Worm (Caenorhabditis elegans) whole organism, L3 larva: ENCODE results near the gene C36A4.4.
A peak's percentile ranks its signal among the peaks of the same experiment; 100 is the strongest.

ENCODE experiments used
- R02D3.7 ChIP-seq: fragments of 150-350 bp; optimal IDR thresholded peaks from 2 replicates; lab custom pipeline; 2014; ENCODE audit warnings: missing biosample characterization, missing genetic modification characterization
- ama-1 ChIP-seq: fragments of 150-350 bp; optimal IDR thresholded peaks from 2 replicates; lab custom pipeline; 2018
- ceh-28 ChIP-seq: fragments of 150-350 bp; optimal IDR thresholded peaks from 2 replicates; lab custom pipeline; 2014; ENCODE audit warnings: missing biosample characterization, missing genetic modification reagents, missing genetic modification characterization
- ceh-9 ChIP-seq: sonication (generic microtip); optimal IDR thresholded peaks from 2 replicates; lab custom pipeline; 2018; ENCODE audit warnings: missing biosample characterization, missing genetic modification characterization
- egl-5 ChIP-seq: fragments of 150-350 bp; optimal IDR thresholded peaks from 2 replicates; lab custom pipeline; 2017; ENCODE audit warnings: missing biosample characterization, missing genetic modification reagents, missing genetic modification characterization, inconsistent platforms
- elt-1 ChIP-seq: fragments of 150-350 bp; optimal IDR thresholded peaks from 2 replicates; lab custom pipeline; 2014; ENCODE audit warnings: missing biosample characterization, missing genetic modification characterization
- elt-2 ChIP-seq: sonication (generic microtip); optimal IDR thresholded peaks from 2 replicates; lab custom pipeline; 2016; ENCODE audit warnings: missing genetic modification reagents, mild to moderate bottlenecking, missing genetic modification characterization, missing compliant biosample characterization
- fkh-2 ChIP-seq: fragments of 150-350 bp; optimal IDR thresholded peaks from 2 replicates; lab custom pipeline; 2014; ENCODE audit warnings: missing biosample characterization, missing genetic modification reagents, missing genetic modification characterization
- fos-1 ChIP-seq: fragments of 150-350 bp; optimal IDR thresholded peaks from 2 replicates; lab custom pipeline; 2014; ENCODE audit warnings: missing biosample characterization, missing genetic modification characterization
- jun-1 ChIP-seq: fragments of 150-350 bp; optimal IDR thresholded peaks from 2 replicates; lab custom pipeline; 2014; ENCODE audit warnings: missing biosample characterization, missing genetic modification reagents, missing genetic modification characterization
- lin-39 ChIP-seq: fragments of 150-350 bp; optimal IDR thresholded peaks from 2 replicates; lab custom pipeline; 2018; ENCODE audit warnings: missing biosample characterization, missing genetic modification reagents, missing genetic modification characterization
- mml-1 ChIP-seq: fragments of 150-350 bp; sonication (generic microtip); optimal IDR thresholded peaks from 3 replicates; lab custom pipeline; 2014; ENCODE audit warnings: missing biosample characterization, missing genetic modification characterization
- nfya-1 ChIP-seq: sonication (generic microtip); optimal IDR thresholded peaks from 2 replicates; lab custom pipeline; 2017; ENCODE audit warnings: missing genetic modification characterization, mild to moderate bottlenecking, missing compliant biosample characterization, antibody characterized with exemption, moderate library complexity; ENCODE audit not compliant: insufficient read depth
- nhr-23 ChIP-seq: fragments of 150-350 bp; optimal IDR thresholded peaks from 2 replicates; lab custom pipeline; 2014; ENCODE audit warnings: missing biosample characterization, missing genetic modification reagents, missing genetic modification characterization
- nhr-25 ChIP-seq: sonication (generic microtip); optimal IDR thresholded peaks from 2 replicates; lab custom pipeline; 2017; ENCODE audit warnings: missing biosample characterization, missing genetic modification characterization
- nhr-43 ChIP-seq: sonication (generic microtip); optimal IDR thresholded peaks from 2 replicates; lab custom pipeline; 2016; ENCODE audit warnings: mild to moderate bottlenecking, missing genetic modification characterization, missing compliant biosample characterization; ENCODE audit not compliant: poor library complexity, severe bottlenecking
- pha-4 ChIP-seq: fragments of 150-350 bp; optimal IDR thresholded peaks from 2 replicates; lab custom pipeline; 2014; ENCODE audit warnings: missing biosample characterization, missing genetic modification reagents, missing genetic modification characterization
- pqm-1 ChIP-seq: fragments of 150-350 bp; optimal IDR thresholded peaks from 2 replicates; lab custom pipeline; 2017; ENCODE audit warnings: missing biosample characterization, missing genetic modification characterization, inconsistent platforms
- sea-2 ChIP-seq: fragments of 150-350 bp; sonication (generic microtip); optimal IDR thresholded peaks from 4 replicates; lab custom pipeline; 2014; ENCODE audit warnings: missing biosample characterization, missing genetic modification reagents, missing genetic modification characterization
- unc-62 ChIP-seq: fragments of 150-350 bp; sonication (generic microtip); optimal IDR thresholded peaks from 4 replicates; lab custom pipeline; 2014; ENCODE audit warnings: missing biosample characterization, missing genetic modification reagents, missing genetic modification characterization

Gene C36A4.4

DNA sequence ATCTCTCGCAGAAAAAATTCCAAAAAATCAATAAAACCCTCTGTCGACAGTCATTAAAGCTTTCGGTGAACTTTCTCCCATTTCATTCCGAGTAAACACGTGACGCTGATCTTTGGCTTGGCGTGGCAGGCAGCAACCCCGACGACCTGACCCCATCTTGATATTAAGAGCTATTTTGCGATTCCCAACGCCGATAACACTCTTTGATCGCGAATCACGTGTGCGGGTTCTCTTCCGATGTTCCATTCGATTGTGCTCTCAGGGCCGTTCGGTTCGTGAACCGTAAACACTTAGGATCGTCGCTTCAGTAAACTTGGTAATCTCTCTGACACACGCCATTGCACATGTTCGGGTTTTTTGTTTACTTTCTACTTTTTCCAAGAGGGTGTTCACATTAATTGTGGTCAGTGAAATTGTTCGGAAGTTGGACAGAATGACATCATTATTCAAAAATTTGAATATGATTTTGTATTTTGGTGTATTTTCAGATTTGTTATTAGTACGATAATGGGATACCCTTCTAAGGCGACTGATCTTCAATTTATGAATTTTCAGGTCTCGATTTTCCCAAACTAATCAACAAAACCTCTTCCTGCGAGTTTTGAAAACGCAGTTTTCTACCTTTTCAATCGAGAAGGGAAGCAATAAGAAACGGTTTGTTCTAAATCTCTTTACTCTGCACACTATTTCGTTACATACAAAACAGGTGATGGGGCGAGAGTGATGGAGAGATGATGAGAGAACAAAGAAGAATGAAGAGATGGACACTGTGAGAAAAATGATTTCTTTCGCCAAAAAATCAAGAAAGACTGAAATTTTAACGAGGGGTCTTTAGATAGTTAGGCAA lies 46.0 kb downstream of the C36A4.4 start:
- TF ChIP-seq pha-4 (peak; percentile 93), nhr-23 (tag; lab: Kevin White, UChicago) (peak; percentile 87), egl-5 (tag; lab: Kevin White, UChicago) (peak; percentile 30), lin-39 (tag; lab: Kevin White, UChicago) (peak; percentile 55), ceh-28 (peak; percentile 45), jun-1 (tag; lab: Kevin White, UChicago) (no peak), R02D3.7 (tag; lab: Kevin White, UChicago) (no peak), elt-1 (tag; lab: Kevin White, UChicago) (peak; percentile 96), nhr-43 (peak; percentile 31), nhr-25 (tag; lab: Kevin White, UChicago) (peak; percentile 87), nfya-1 (tag; lab: Kevin White, UChicago) (peak; percentile 37), pqm-1 (tag; lab: Kevin White, UChicago) (peak; percentile 56), sea-2 (GFP tag; lab: Kevin White, UChicago) (no peak), ama-1 (peak; percentile 85), elt-2 (tag; lab: Kevin White, UChicago) (peak; percentile 37)

DNA sequence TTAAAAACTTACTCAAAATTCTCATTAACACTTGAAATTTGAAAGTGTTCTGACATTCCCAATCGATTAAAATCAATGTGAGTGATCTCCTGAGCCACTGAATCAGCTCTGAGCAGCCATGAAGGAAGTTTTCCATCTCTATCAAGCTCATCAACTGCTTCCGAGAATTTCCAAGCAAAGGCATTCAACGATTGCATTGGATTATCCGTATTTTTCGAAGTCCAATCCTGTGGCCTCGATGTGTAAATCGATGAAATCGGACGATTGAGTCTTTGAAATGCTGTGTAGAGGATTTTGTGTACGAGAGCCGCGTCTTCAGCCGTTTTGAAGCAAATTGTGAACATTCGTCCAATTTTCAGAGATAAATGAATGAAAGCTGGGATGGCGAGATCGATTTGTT lies 47.5 kb downstream of the C36A4.4 start:
- TF ChIP-seq unc-62 (no peak), sea-2 (GFP tag; lab: Kevin White, UChicago) (no peak), mml-1 (tag; lab: Kevin White, UChicago) (no peak), fkh-2 (no peak), fos-1 (tag; lab: Kevin White, UChicago) (no peak), ceh-9 (tag; lab: Kevin White, UChicago) (no peak), ama-1 (peak; percentile 67)
